Worm (Caenorhabditis elegans) whole organism, L4/young adult: Measurements from ENCODE around the gene F08G2.4.
A peak's percentile ranks its signal among the peaks of the same experiment; 100 is the strongest.
"Not testable (repeated sequence)": the region's sequence is repeated elsewhere in the genome, so short reads cannot be mapped to it uniquely, and the experiment has no call there.

Source experiments
- W03F9.2 ChIP-seq: fragments of 150-350 bp; optimal IDR thresholded peaks from 2 replicates; lab custom pipeline; 2014; ENCODE audit warnings: missing biosample characterization, missing genetic modification characterization
- dao-5 ChIP-seq: sonication (generic microtip); optimal IDR thresholded peaks from 2 replicates; lab custom pipeline; 2016; ENCODE audit warnings: missing genotype, missing genetic modification characterization, moderate library complexity, missing compliant biosample characterization
- him-1 ChIP-seq: sonication (generic microtip); optimal IDR thresholded peaks from 2 replicates; lab custom pipeline; 2016; ENCODE audit warnings: missing genotype, missing genetic modification reagents, missing genetic modification characterization, missing compliant biosample characterization

The F08G2.4 gene

ce11 chrII:13833505-13833904 is 3.1 kb downstream of the F08G2.4 start, which contains the start of gene F08G2.5:
TSS of gene F08G2.5 (minus strand) at chrII:13833631.
- TF ChIP-seq W03F9.2 (no peak), dao-5 (tag; lab: Kevin White, UChicago) (no peak), him-1 (tag; lab: Kevin White, UChicago) (no peak)

DNA sequence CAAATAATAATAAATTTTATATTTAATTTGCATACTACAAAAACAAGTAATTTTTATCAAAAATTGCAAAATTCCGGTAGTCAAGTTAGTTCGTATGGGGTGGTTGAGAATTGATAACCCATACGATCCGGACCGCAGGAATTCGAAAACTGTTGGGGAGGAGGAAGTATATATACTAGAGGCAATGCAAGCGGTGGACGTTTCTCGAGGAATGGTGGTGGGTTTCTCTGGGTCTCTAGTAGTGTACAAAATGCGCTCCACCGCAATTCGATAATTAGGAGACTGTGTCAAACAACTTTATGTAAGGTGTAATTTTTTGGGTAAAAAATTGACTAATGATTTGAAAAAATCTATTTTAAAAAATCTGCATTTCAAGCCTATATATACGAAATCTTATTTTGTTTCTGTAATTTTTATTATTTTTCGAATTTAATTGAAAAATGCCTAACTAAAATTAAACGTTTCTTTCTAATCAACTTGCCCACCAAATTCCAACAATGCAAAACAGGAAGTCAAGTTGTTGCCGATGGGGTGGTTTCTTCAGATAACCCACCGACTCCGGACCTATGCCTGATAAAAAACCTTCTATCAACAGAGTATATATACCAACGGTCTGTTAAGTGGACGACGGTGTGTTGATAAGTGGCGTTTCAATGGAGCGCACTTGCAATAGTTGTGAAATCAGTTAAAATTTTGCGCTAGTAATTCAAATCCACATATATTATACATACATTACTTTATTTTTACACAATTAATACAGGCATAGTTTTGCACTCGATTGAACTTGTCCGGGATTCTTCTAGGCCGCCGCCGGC is 4.2 kb downstream of the F08G2.4 start:
- TF ChIP-seq dao-5 (tag; lab: Kevin White, UChicago) (peak; percentile 63), W03F9.2 (peak; percentile 65), him-1 (tag; lab: Kevin White, UChicago) (peak; percentile 74)

- TF ChIP-seq W03F9.2; dao-5 (tag; lab: Kevin White, UChicago); him-1 (tag; lab: Kevin White, UChicago): not testable (repeated sequence)
Measured at ce11 chrII:13835724-13836307, 5.4 kb downstream of the F08G2.4 start, which contains the start of gene ins-37. TSS of gene ins-37 (minus strand) at chrII:13836107.

DNA sequence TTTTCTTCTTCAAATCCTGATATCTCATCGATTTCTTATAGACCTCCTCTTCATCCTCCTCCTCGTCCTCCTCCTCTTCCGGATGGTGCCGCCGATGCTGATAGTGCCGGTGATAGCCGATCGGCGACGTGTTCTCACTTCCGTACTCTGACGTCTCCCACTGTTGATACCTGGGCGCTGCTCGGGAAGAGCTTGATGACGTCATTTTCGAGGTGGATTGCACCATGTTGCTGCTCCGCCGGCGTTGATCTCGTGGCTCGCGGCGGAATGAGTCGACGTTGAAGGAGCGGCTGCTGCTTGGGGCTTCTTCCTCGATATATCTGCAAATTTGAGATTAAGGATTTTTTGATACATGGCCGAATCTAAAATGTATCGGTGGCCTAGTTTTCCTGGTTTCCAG is 8.0 kb downstream of the F08G2.4 start:
- TF ChIP-seq him-1 (tag; lab: Kevin White, UChicago) (no peak), dao-5 (tag; lab: Kevin White, UChicago) (no peak), W03F9.2 (no peak)

ce11 chrII:13839454-13839853 is 9.1 kb downstream of the F08G2.4 start:
- no peak for TF ChIP-seq dao-5 (tag; lab: Kevin White, UChicago)
- TF ChIP-seq him-1 (tag; lab: Kevin White, UChicago): no peak
- TF ChIP-seq W03F9.2: no peak

ce11 chrII:13841106-13841854 is 10.9 kb downstream of the F08G2.4 start, which contains the start of gene F08G2.7:
TSS of gene F08G2.7 (minus strand) at chrII:13841156.
- no peak for TF ChIP-seq him-1 (tag; lab: Kevin White, UChicago)
- TF ChIP-seq dao-5 (tag; lab: Kevin White, UChicago): no peak
- TF ChIP-seq W03F9.2: no peak

- TF ChIP-seq him-1 (tag; lab: Kevin White, UChicago): no peak
- no peak for TF ChIP-seq dao-5 (tag; lab: Kevin White, UChicago)
- TF ChIP-seq W03F9.2: no peak
Measured at ce11 chrII:13842340-13842739, 11.9 kb downstream of the F08G2.4 start.

DNA sequence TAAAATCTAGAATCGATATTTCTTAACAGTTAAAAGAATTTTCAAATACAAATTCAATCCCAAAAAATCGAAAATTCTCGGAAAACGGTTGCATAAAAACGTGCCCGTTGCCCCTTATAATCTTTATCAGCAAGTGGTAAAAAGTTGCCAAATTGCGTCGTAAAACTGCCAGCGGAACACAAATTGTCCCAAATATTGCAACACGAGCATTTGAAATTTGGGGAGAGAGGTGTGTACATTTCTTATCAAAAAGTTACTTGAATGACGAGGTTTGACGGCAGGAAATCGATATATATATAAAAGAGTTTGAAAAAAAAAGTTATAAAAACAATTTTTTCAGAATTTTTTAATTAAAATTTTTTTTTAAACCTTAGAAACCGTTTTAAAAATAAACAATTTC is 15.6 kb downstream of the F08G2.4 start:
- TF ChIP-seq him-1 (tag; lab: Kevin White, UChicago) (no peak), W03F9.2 (no peak), dao-5 (tag; lab: Kevin White, UChicago) (no peak)

- TF ChIP-seq W03F9.2: no peak
- TF ChIP-seq him-1 (tag; lab: Kevin White, UChicago): no peak
- TF ChIP-seq dao-5 (tag; lab: Kevin White, UChicago): no peak
Measured at ce11 chrII:13847366-13847765, 17.0 kb downstream of the F08G2.4 start.

- TF ChIP-seq him-1 (tag; lab: Kevin White, UChicago) (no peak), W03F9.2 (no peak), dao-5 (tag; lab: Kevin White, UChicago) (no peak)
Measured at ce11 chrII:13852004-13852403, 21.6 kb downstream of the F08G2.4 start, which contains the start of gene F08G2.8. TSS of gene F08G2.8 (plus strand) at chrII:13852304.

ce11 chrII:13855352-13855751 is 24.9 kb downstream of the F08G2.4 start:
- TF ChIP-seq dao-5 (tag; lab: Kevin White, UChicago) (no peak), him-1 (tag; lab: Kevin White, UChicago) (no peak), W03F9.2 (no peak)

ce11 chrII:13858352-13858751 is 27.9 kb downstream of the F08G2.4 start:
- TF ChIP-seq him-1 (tag; lab: Kevin White, UChicago): no peak
- no peak for TF ChIP-seq W03F9.2
- no peak for TF ChIP-seq dao-5 (tag; lab: Kevin White, UChicago)

DNA sequence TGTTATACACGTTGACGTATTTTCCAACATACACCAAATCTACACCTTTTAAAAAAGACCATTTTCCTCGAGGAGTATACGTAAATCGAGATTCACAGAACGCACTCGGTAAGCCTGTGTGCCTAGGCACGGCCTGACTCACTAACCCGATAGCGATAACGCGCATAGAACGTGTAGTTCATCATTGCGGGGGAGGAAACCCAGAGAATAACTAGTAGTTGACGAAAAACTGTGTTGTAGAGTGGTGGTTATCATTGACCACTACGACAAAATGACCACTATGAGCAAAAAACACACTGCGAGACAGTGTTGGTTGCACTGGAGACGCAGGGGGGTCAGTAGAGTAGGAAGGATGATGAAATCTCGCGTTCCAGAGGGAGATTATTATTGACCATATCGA is 29.4 kb downstream of the F08G2.4 start:
- TF ChIP-seq him-1 (tag; lab: Kevin White, UChicago): no peak
- no peak for TF ChIP-seq dao-5 (tag; lab: Kevin White, UChicago)
- TF ChIP-seq W03F9.2: no peak
